Fruit fly (Drosophila melanogaster) whole organism, pupa: ENCODE data around the gene EndoA.

ENCODE experiments used
- CG10348 ChIP-seq: fragments of 200-800 bp; sonication (Bioruptor generic); IDR thresholded peaks from 2 replicates; pipeline ENCODE4 v1.3.6; 2022; ENCODE audit warnings: missing biosample characterization, missing genetic modification characterization
- CG12605 ChIP-seq: fragments of 200-800 bp; sonication (Bioruptor generic); IDR thresholded peaks from 2 replicates; pipeline ENCODE4 v1.3.6; 2022; ENCODE audit warnings: missing biosample characterization, missing genetic modification characterization
- CG13204 ChIP-seq: fragments of 200-800 bp; sonication (Bioruptor generic); optimal IDR thresholded peaks from 2 replicates; lab custom pipeline; 2018; ENCODE audit warnings: missing biosample characterization, mild to moderate bottlenecking, missing genetic modification characterization, moderate library complexity
- CG14655 ChIP-seq: fragments of 200-800 bp; sonication (Bioruptor generic); optimal IDR thresholded peaks from 3 replicates; lab custom pipeline; 2017; ENCODE audit warnings: mild to moderate bottlenecking, missing biosample characterization, missing genetic modification reagents, missing genetic modification characterization
- CG15710 ChIP-seq: fragments of 200-800 bp; sonication (Bioruptor generic); optimal IDR thresholded peaks from 2 replicates; lab custom pipeline; 2018; ENCODE audit warnings: missing biosample characterization, mild to moderate bottlenecking, missing genetic modification characterization, moderate library complexity
- CG17806 ChIP-seq: fragments of 200-800 bp; sonication (Bioruptor generic); optimal IDR thresholded peaks from 2 replicates; lab custom pipeline; 2018; ENCODE audit warnings: missing biosample characterization, mild to moderate bottlenecking, missing genetic modification characterization, moderate library complexity
- CG32121 ChIP-seq: fragments of 200-800 bp; sonication (Bioruptor generic); IDR thresholded peaks from 2 replicates; pipeline ENCODE4 v1.3.6; 2022; ENCODE audit warnings: missing biosample characterization, missing genetic modification characterization
- CG34367 ChIP-seq: fragments of 200-800 bp; sonication (Bioruptor generic); optimal IDR thresholded peaks from 2 replicates; lab custom pipeline; 2018; ENCODE audit warnings: missing biosample characterization, mild to moderate bottlenecking, missing genetic modification characterization
- CG4496 ChIP-seq: fragments of 200-800 bp; sonication (Bioruptor generic); IDR thresholded peaks from 3 replicates; pipeline ENCODE4 v1.3.6; 2022; ENCODE audit warnings: missing biosample characterization, missing genetic modification characterization
- CG8159 ChIP-seq: fragments of 200-800 bp; sonication (Bioruptor generic); optimal IDR thresholded peaks from 3 replicates; lab custom pipeline; 2018; ENCODE audit warnings: missing biosample characterization, mild to moderate bottlenecking, missing genetic modification characterization, moderate library complexity
- CG8301 ChIP-seq: fragments of 200-800 bp; sonication (Bioruptor generic); optimal IDR thresholded peaks from 2 replicates; lab custom pipeline; 2018; ENCODE audit warnings: missing biosample characterization, mild to moderate bottlenecking, missing genetic modification characterization
- CG9948 ChIP-seq: fragments of 200-800 bp; sonication (Bioruptor generic); optimal IDR thresholded peaks from 2 replicates; lab custom pipeline; 2018; ENCODE audit warnings: missing biosample characterization, mild to moderate bottlenecking, missing genetic modification characterization, moderate library complexity
- D1 ChIP-seq: fragments of 200-800 bp; sonication (Bioruptor generic); optimal IDR thresholded peaks from 2 replicates; lab custom pipeline; 2018; ENCODE audit warnings: missing biosample characterization, mild to moderate bottlenecking, missing genetic modification characterization, moderate library complexity
- EcR ChIP-seq: fragments of 200-800 bp; sonication (Bioruptor generic); optimal IDR thresholded peaks from 3 replicates; lab custom pipeline; 2019; ENCODE audit warnings: missing biosample characterization, missing genetic modification characterization, mild to moderate bottlenecking, moderate library complexity, missing genetic modification reagents
- Ets98B ChIP-seq: fragments of 200-800 bp; sonication (Bioruptor generic); IDR thresholded peaks from 2 replicates; pipeline ENCODE4 v1.3.6; 2022; ENCODE audit warnings: missing biosample characterization, missing genetic modification characterization
- Pif1A ChIP-seq: fragments of 200-800 bp; sonication (Bioruptor generic); optimal IDR thresholded peaks from 3 replicates; lab custom pipeline; 2016; ENCODE audit warnings: missing biosample characterization, missing genetic modification characterization
- Pif1B ChIP-seq: fragments of 200-800 bp; sonication (Bioruptor generic); optimal IDR thresholded peaks from 3 replicates; lab custom pipeline; 2016; ENCODE audit warnings: missing biosample characterization, missing genetic modification characterization
- Snoo ChIP-seq: fragments of 200-800 bp; sonication (Bioruptor generic); optimal IDR thresholded peaks from 3 replicates; lab custom pipeline; 2017; ENCODE audit warnings: missing biosample characterization, mild to moderate bottlenecking, missing genetic modification characterization, inconsistent platforms
- fd96Ca ChIP-seq: fragments of 200-800 bp; sonication (Bioruptor generic); IDR thresholded peaks from 3 replicates; pipeline ENCODE4 v1.3.6; 2022; ENCODE audit warnings: missing biosample characterization, missing genetic modification characterization
- gl ChIP-seq: fragments of 200-800 bp; sonication (Bioruptor generic); optimal IDR thresholded peaks from 2 replicates; lab custom pipeline; 2018; ENCODE audit warnings: missing biosample characterization, mild to moderate bottlenecking, missing genetic modification characterization
- rn ChIP-seq: fragments of 200-800 bp; sonication (Bioruptor generic); IDR thresholded peaks from 2 replicates; pipeline ENCODE4 v1.3.6; 2022; ENCODE audit warnings: missing biosample characterization, missing genetic modification characterization

The EndoA gene

DNA sequence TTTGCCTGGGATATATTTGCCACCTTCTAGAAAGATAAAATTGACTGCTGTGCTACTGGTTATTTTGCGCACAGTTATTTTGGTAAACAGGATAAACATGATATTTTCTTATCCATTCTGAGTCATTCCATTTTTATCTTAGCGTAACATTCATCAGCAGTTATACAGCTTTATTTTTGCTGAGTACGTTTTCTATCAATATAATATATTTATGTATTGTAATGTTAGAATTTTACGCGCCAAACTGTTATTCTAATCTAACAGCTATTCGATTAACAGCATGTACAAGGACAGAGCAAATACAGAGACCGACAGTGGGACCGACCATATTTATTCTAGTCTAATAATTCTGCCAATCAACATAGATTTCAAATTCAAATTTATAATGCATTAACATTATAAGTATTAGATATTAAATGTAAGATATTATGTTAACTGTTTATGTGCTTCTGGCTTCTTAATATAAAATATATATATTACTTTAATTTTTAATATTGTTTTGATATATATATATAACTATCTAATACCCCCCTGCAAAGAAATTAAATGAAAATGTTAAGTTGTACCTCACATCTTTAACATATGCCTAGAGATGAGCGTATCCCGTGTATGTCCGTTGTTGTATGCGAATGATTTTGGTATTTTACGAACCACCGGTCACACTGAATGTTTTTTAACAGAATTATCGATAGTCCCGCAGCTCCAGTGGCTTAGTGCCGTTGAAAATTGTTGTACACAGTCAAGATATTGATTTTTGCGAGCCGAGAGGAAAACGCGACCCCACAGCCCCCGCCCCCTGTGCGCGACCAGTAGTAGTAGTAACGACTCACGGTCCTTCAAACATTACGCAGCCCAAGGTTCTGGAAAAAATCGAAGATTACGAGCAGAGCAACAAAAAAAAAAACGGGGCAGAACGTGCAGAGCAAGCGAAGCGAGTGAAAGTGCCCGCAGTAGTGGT, at the start of gene EndoA:
TSS of gene EndoA (plus strand) at position 689 of the 958 bp plus-strand sequence.
- TF ChIP-seq CG14655 (GFP tag; lab: Kevin White, UChicago) (peak; percentile 59), CG13204 (GFP tag; lab: Kevin White, UChicago) (no peak), gl (tag; lab: Kevin White, UChicago) (no peak), fd96Ca (GFP tag; lab: Robert Waterston, UW) (no peak), CG12605 (GFP tag; lab: Robert Waterston, UW) (no peak), D1 (tag; lab: Kevin White, UChicago) (no peak), CG15710 (no peak), CG10348 (GFP tag; lab: Robert Waterston, UW) (no peak), Pif1B (GFP tag; lab: Kevin White, UChicago) (no peak), Pif1A (GFP tag; lab: Kevin White, UChicago) (no peak), CG34367 (tag; lab: Kevin White, UChicago) (no peak), CG17806 (tag; lab: Kevin White, UChicago) (no peak), EcR (GFP tag; lab: Kevin White, UChicago) (no peak), Ets98B (peak; percentile 40; the same call in 1 of the 2 replicates), rn (no peak), CG8301 (no peak), CG9948 (tag; lab: Kevin White, UChicago) (peak; percentile 35), CG4496 (GFP tag; lab: Robert Waterston, UW) (peak; percentile 48; the same call in 2 of the 3 replicates), CG8159 (tag; lab: Kevin White, UChicago) (peak; percentile 22), Snoo (tag; lab: Kevin White, UChicago) (no peak), CG32121 (GFP tag; lab: Robert Waterston, UW) (peak; percentile 60; the same call in 1 of the 2 replicates)

DNA sequence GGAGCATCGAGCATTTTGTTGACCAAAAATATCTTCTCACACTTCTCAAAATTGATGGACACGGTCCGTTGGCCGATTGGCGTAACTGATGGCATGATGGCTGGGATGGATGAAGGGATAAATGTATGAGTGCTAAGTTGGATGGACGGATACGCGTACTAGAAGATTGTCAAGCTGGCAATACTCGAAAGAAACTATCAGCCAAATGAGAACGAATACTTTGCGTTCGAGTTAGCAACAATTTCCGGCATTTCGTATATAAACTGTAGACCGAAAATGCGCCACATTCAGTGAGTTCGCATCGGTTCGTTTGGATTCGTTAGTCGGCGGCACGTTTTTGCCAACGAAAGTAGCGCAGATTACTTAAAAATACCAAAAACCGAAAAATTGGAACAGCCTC, 31.2 kb upstream of the EndoA start, which contains the start of gene CG14298:
TSS of gene CG14298 (plus strand) at position 301 of the 400 bp plus-strand sequence.
- TF ChIP-seq Pif1A (GFP tag; lab: Kevin White, UChicago) (no peak), CG15710 (no peak)

DNA sequence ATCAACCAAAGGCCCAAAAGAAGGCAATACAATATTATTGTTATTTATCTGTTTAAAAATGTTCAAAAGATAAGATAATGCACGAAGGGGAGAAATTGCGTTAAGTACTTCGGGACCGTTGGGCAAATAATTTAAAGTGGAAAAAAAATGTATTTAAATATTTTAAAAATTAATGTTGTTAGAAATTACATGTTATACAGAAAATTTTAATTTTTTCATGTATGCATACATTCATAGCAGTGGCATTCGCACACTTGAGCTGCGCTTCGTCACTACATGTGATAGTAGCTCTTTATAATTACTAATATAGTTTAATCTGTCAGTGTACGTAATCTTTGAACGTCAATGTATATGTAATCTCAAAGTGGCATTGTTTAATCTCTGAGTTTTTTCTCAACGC, 11.2 kb upstream of the EndoA start:
- TF ChIP-seq CG14655 (GFP tag; lab: Kevin White, UChicago) (no peak), Snoo (tag; lab: Kevin White, UChicago) (no peak), CG13204 (GFP tag; lab: Kevin White, UChicago) (no peak), CG15710 (no peak), gl (tag; lab: Kevin White, UChicago) (no peak), Pif1A (GFP tag; lab: Kevin White, UChicago) (no peak), CG34367 (tag; lab: Kevin White, UChicago) (no peak), CG12605 (GFP tag; lab: Robert Waterston, UW) (no peak), CG8301 (no peak), fd96Ca (GFP tag; lab: Robert Waterston, UW) (no peak), CG4496 (GFP tag; lab: Robert Waterston, UW) (no peak), CG8159 (tag; lab: Kevin White, UChicago) (no peak), EcR (GFP tag; lab: Kevin White, UChicago) (no peak), D1 (tag; lab: Kevin White, UChicago) (no peak), Pif1B (GFP tag; lab: Kevin White, UChicago) (no peak), CG9948 (tag; lab: Kevin White, UChicago) (no peak), rn (no peak), Ets98B (no peak), CG32121 (GFP tag; lab: Robert Waterston, UW) (no peak)
- TF ChIP-seq, all 21 proteins: peak for 0

DNA sequence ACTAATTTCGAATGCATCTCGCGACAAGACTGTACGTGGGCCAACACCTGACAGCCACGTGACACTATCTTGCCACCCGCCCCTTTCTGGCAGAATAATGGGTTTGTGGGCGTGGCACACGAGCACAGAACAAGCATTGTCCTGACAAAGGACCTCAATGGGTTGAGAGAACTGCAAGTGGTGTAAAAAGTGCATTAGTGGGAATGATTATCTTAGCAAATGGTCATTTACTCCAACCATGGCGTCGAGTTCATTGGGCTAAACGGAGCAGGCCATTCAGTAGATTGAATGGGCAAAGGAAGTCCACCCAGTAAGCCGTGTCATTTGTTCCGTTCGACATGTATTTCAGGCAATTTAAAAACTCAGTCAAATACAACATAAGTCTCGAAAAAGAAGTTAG, 8.6 kb upstream of the EndoA start, which contains the start of gene CG14297:
TSS of gene CG14297 (plus strand) at position 301 of the 400 bp plus-strand sequence.
- TF ChIP-seq gl (tag; lab: Kevin White, UChicago) = no peak
- no peak for TF ChIP-seq CG34367 (tag; lab: Kevin White, UChicago)
- TF ChIP-seq CG13204 (GFP tag; lab: Kevin White, UChicago) = no peak
- TF ChIP-seq Pif1B (GFP tag; lab: Kevin White, UChicago) = no peak
- no peak for TF ChIP-seq CG8159 (tag; lab: Kevin White, UChicago)
- no peak for TF ChIP-seq CG15710
- no peak for TF ChIP-seq CG9948 (tag; lab: Kevin White, UChicago)
- TF ChIP-seq CG17806 (tag; lab: Kevin White, UChicago) = no peak
- TF ChIP-seq EcR (GFP tag; lab: Kevin White, UChicago) = no peak
- TF ChIP-seq fd96Ca (GFP tag; lab: Robert Waterston, UW) = no peak
- no peak for TF ChIP-seq CG4496 (GFP tag; lab: Robert Waterston, UW)
- no peak for TF ChIP-seq D1 (tag; lab: Kevin White, UChicago)
- no peak for TF ChIP-seq CG8301
- no peak for TF ChIP-seq CG32121 (GFP tag; lab: Robert Waterston, UW)
- TF ChIP-seq CG12605 (GFP tag; lab: Robert Waterston, UW) = no peak

DNA sequence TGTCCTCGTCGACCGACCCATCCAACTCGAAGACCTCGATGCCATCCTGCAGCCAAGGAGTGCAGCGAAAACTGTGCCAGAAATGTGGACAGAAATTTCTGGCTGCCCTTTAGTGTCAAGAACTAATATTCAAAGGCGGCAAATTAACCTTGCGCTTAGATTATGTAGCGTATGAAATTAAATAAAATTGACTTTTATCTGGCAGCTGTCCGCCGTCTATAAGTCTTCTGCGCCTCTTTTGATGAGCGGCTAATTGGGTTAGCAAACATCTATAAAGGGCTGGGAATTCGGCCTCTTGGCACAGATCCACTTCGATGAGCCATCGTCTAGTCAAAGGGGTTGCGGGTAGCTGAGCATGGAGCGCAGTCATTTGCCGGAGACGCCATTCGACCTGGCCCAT, 7.3 kb upstream of the EndoA start, which contains the start of gene Rh2:
TSS of gene Rh2 (plus strand) at position 301 of the 400 bp plus-strand sequence.
- TF ChIP-seq CG8301 (no peak), CG13204 (GFP tag; lab: Kevin White, UChicago) (no peak), EcR (GFP tag; lab: Kevin White, UChicago) (no peak), CG8159 (tag; lab: Kevin White, UChicago) (no peak), CG4496 (GFP tag; lab: Robert Waterston, UW) (no peak), CG12605 (GFP tag; lab: Robert Waterston, UW) (no peak), CG34367 (tag; lab: Kevin White, UChicago) (no peak), CG17806 (tag; lab: Kevin White, UChicago) (no peak), Ets98B (no peak), CG14655 (GFP tag; lab: Kevin White, UChicago) (no peak), rn (no peak), CG15710 (no peak), gl (tag; lab: Kevin White, UChicago) (no peak), Pif1B (GFP tag; lab: Kevin White, UChicago) (no peak), CG32121 (GFP tag; lab: Robert Waterston, UW) (no peak), D1 (tag; lab: Kevin White, UChicago) (no peak), Pif1A (GFP tag; lab: Kevin White, UChicago) (no peak), Snoo (tag; lab: Kevin White, UChicago) (no peak), CG9948 (tag; lab: Kevin White, UChicago) (no peak), fd96Ca (GFP tag; lab: Robert Waterston, UW) (no peak)
